Fruit fly (Drosophila melanogaster): ENCODE data around the gene Cht7.

Gene Cht7

DNA sequence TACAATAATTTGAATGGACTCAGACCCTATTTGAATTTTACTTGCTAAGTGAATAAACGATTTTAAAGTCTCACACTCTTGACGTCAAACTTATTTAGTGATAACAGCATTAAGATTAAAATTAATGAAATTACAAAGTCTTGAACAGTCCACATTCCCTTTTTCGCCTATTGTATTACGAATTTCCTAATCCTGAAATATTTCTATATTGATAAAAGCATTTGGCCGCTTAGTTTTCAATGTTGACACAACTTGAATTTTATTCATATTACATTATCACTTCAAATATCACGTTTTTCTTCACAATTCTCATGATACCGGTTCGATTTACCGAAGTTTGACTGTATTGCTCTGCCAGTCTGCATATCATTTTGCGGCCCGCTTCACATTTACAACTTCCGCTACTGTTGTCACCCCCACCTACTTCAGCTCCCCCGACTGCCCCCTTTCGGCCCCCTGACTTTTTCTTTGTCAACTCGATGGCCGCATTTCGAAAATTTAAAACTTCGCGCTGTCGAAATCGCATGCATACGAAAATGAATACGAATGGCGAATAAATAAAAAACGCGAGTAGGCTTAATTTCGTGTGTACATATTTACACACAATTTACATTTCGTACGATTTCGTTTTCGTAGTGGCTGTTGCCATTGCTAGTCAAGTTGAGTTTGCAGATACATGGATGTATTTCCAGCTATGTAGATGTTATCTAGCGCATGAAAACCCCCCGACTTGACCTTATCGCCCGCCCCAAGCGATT is 28.2 kb downstream of the Cht7 start (continued):
- peak; percentile 15 for TF ChIP-seq CG1233 (GFP tag; optimal IDR thresholded peaks at IDR 0.05)
- TF ChIP-seq en (GFP tag; optimal IDR thresholded peaks at IDR 0.05): no peak
- TF ChIP-seq CG5953 (GFP tag; IDR thresholded peaks at IDR 0.05): peak; percentile 46; the same call in 1 of the 2 replicates
- TF ChIP-seq CG8290 (GFP tag; optimal IDR thresholded peaks at IDR 0.05): no peak
- TF ChIP-seq CG8290 (tag; optimal IDR thresholded peaks at IDR 0.05): peak in 1 of 2 experiments; percentile 72
- TF ChIP-seq CG8388 (GFP tag; optimal IDR thresholded peaks at IDR 0.05): peak; percentile 3
- TF ChIP-seq disco-r (GFP tag; optimal IDR thresholded peaks at IDR 0.05): no peak
- TF ChIP-seq Atf3 (GFP tag; optimal IDR thresholded peaks at IDR 0.05): no peak
- no peak for TF ChIP-seq ac (GFP tag; optimal IDR thresholded peaks at IDR 0.05)
- TF ChIP-seq ind (GFP tag; optimal IDR thresholded peaks at IDR 0.05): peak; percentile 53
- no peak for TF ChIP-seq Lpt (GFP tag; optimal IDR thresholded peaks at IDR 0.05)
- TF ChIP-seq HLH3B (GFP tag; IDR thresholded peaks at IDR 0.05): peak; percentile 4; the same call in 1 of the 2 replicates
- 0 out of 2 replicates have a peak, but pooled peaks have one; percentile 12 for TF ChIP-seq CG32767 (GFP tag; IDR thresholded peaks at IDR 0.05)
- TF ChIP-seq chm (GFP tag; IDR thresholded peaks at IDR 0.05): no peak
- TF ChIP-seq HmgZ (tag; optimal IDR thresholded peaks at IDR 0.05): peak; percentile 16
- peak; percentile 29 for TF ChIP-seq CG2712 (tag; optimal IDR thresholded peaks at IDR 0.05)
- peak; percentile 61 for TF ChIP-seq CG18599 (GFP tag; optimal IDR thresholded peaks at IDR 0.05)
- no peak for TF ChIP-seq pnt (GFP tag; optimal IDR thresholded peaks at IDR 0.05)
- TF ChIP-seq dysf (GFP tag; IDR thresholded peaks at IDR 0.05): peak; percentile 22; the same call in 1 of the 3 replicates
- peak; percentile 50 for TF ChIP-seq E2f2 (GFP tag; IDR thresholded peaks at IDR 0.05)
- TF ChIP-seq zfh2 (GFP tag; optimal IDR thresholded peaks at IDR 0.05): no peak
- TF ChIP-seq CG3163 (GFP tag; optimal IDR thresholded peaks at IDR 0.05): peak; percentile 5
- peak in 1 of 2 experiments; percentile 61 for TF ChIP-seq Hr78 (GFP tag; optimal IDR thresholded peaks at IDR 0.05)
- no peak for TF ChIP-seq ab (GFP tag; optimal IDR thresholded peaks at IDR 0.05)
- TF ChIP-seq vvl (GFP tag; IDR thresholded peaks at IDR 0.05): peak; percentile 85
- TF ChIP-seq E2f1 (GFP tag; IDR thresholded peaks at IDR 0.05): peak; percentile 27; the same call in 1 of the 2 replicates
- TF ChIP-seq CG3995 (GFP tag; optimal IDR thresholded peaks at IDR 0.05): peak; percentile 42
- TF ChIP-seq Ssrp (tag; optimal IDR thresholded peaks at IDR 0.05): peak; percentile 46
- TF ChIP-seq CG6272 (GFP tag; IDR thresholded peaks at IDR 0.05): peak; percentile 19; the same call in 1 of the 2 replicates
- peak; percentile 27; the same call in 1 of the 2 replicates for TF ChIP-seq CG9215 (GFP tag; IDR thresholded peaks at IDR 0.05)
- TF ChIP-seq row (GFP tag; IDR thresholded peaks at IDR 0.05): peak; percentile 71
- peak; percentile 44; the same call in 1 of the 2 replicates for TF ChIP-seq lmd (GFP tag; IDR thresholded peaks at IDR 0.05)
- TF ChIP-seq Trl (optimal IDR thresholded peaks at IDR 0.05): no peak
- TF ChIP-seq Trl (GFP tag; optimal IDR thresholded peaks at IDR 0.05): peak; percentile 38
- TF ChIP-seq CG4820 (GFP tag; optimal IDR thresholded peaks at IDR 0.05): peak; percentile 7
- peak; percentile 19; the same call in 1 of the 2 replicates for TF ChIP-seq ranshi (GFP tag; IDR thresholded peaks at IDR 0.05)
- TF ChIP-seq Blimp-1 (GFP tag; optimal IDR thresholded peaks at IDR 0.05): peak; percentile 5
- no peak for TF ChIP-seq CG3065 (GFP tag; optimal IDR thresholded peaks at IDR 0.05)
- peak; percentile 32 for TF ChIP-seq CG6813 (GFP tag; optimal IDR thresholded peaks at IDR 0.05)
- 0 out of 2 replicates have a peak, but pooled peaks have one; percentile 44 for TF ChIP-seq Atf6 (GFP tag; IDR thresholded peaks at IDR 0.05)
- TF ChIP-seq psq (GFP tag; optimal IDR thresholded peaks at IDR 0.05): no peak
- TF ChIP-seq CG6765 (GFP tag; optimal IDR thresholded peaks at IDR 0.05): peak; percentile 68
- peak; percentile 27 for TF ChIP-seq Xbp1 (GFP tag; optimal IDR thresholded peaks at IDR 0.05)
- TF ChIP-seq MBD-R2 (GFP tag; IDR thresholded peaks at IDR 0.05): peak; percentile 19; the same call in 1 of the 2 replicates
- TF ChIP-seq pfk (GFP tag; optimal IDR thresholded peaks at IDR 0.05): peak; percentile 21
- no peak for TF ChIP-seq ato (GFP tag; IDR thresholded peaks at IDR 0.05; ENCODE audit: partially characterized antibody)
- no peak for TF ChIP-seq CG12744 (GFP tag; optimal IDR thresholded peaks at IDR 0.05)
- TF ChIP-seq Dip2 (GFP tag; IDR thresholded peaks at IDR 0.05): no peak
- peak in 1 of 2 experiments; percentile 14 for TF ChIP-seq dpn (GFP tag; optimal IDR thresholded peaks at IDR 0.05)
- no peak for TF ChIP-seq CG14667 (GFP tag; IDR thresholded peaks at IDR 0.05)

Data from whole organism, embryonic.